Worm (Caenorhabditis elegans) whole organism, L4 larva: ENCODE measurements around the gene ZK380.4.
"Not testable (repeated sequence)": the region's sequence is repeated elsewhere in the genome, so short reads cannot be mapped to it uniquely, and the experiment has no call there.

ENCODE experiments used
- F37D6.2 ChIP-seq: sonication (generic microtip); optimal IDR thresholded peaks from 2 replicates; lab custom pipeline; 2016; ENCODE audit warnings: mild to moderate bottlenecking, missing genetic modification characterization, missing compliant biosample characterization
- attf-4 ChIP-seq: sonication (generic microtip); optimal IDR thresholded peaks from 3 replicates; lab custom pipeline; 2017; ENCODE audit warnings: missing biosample characterization, missing genetic modification characterization
- ceh-82 ChIP-seq: sonication (generic microtip); optimal IDR thresholded peaks from 2 replicates; lab custom pipeline; 2017; ENCODE audit warnings: missing biosample characterization, missing genetic modification characterization
- fos-1 ChIP-seq: fragments of 150-350 bp; optimal IDR thresholded peaks from 2 replicates; lab custom pipeline; 2014; ENCODE audit warnings: missing biosample characterization, missing genetic modification characterization
- jun-1 ChIP-seq: fragments of 150-350 bp; optimal IDR thresholded peaks from 2 replicates; lab custom pipeline; 2014; ENCODE audit warnings: missing biosample characterization, missing genetic modification reagents, missing genetic modification characterization
- mdl-1 ChIP-seq, 2 experiments: fragments of 150-350 bp in 1 of 2; sonication (generic microtip) in 1 of 2; optimal IDR thresholded peaks; 2 replicates each; lab custom pipeline; 2014 to 2017; ENCODE audit warnings: missing biosample characterization in 2 of 2, missing genetic modification characterization in 2 of 2
- skn-1 ChIP-seq: fragments of 150-350 bp; optimal IDR thresholded peaks from 2 replicates; lab custom pipeline; 2014; ENCODE audit warnings: missing biosample characterization, missing genetic modification characterization
- snpc-4 ChIP-seq: fragments of 150-350 bp; optimal IDR thresholded peaks from 2 replicates; lab custom pipeline; 2014; ENCODE audit warnings: missing biosample characterization, missing genetic modification characterization
- unc-62 ChIP-seq, 3 experiments: fragments of 150-350 bp in 1 of 3; sonication (generic microtip); optimal IDR thresholded peaks in 2 of 3; peaks in 1 of 3; 1 replicate in 1 of 3; 2 replicates in 2 of 3; lab custom pipeline; 2014 to 2017; ENCODE audit warnings: missing biosample characterization in 3 of 3, missing genetic modification characterization in 3 of 3, missing genetic modification reagents in 3 of 3, missing genotype in 1 of 3
- ztf-11 ChIP-seq: fragments of 150-350 bp; optimal IDR thresholded peaks from 2 replicates; lab custom pipeline; 2014; ENCODE audit warnings: missing biosample characterization, missing genetic modification characterization

ce11 chrX:1687079-1687478 is 35.3 kb upstream of the ZK380.4 start, which contains the start of gene C36C9.11:
- TF ChIP-seq unc-62 (GFP tag; optimal IDR thresholded peaks at IDR 0.05 in 1 of 2; lab: Kevin White, UChicago); unc-62 (tag; optimal IDR thresholded peaks at IDR 0.05; lab: Kevin White, UChicago); F37D6.2 (tag; lab: Kevin White, UChicago); mdl-1 (tag; optimal IDR thresholded peaks at IDR 0.05; lab: Kevin White, UChicago); snpc-4; ceh-82 (tag; lab: Kevin White, UChicago); jun-1 (tag; lab: Kevin White, UChicago); skn-1; fos-1; ztf-11 (tag; lab: Kevin White, UChicago); attf-4 (tag; lab: Kevin White, UChicago): not testable (repeated sequence)
